Fruit fly (Drosophila melanogaster): ENCODE measurements around the gene Uvrag.

DNA sequence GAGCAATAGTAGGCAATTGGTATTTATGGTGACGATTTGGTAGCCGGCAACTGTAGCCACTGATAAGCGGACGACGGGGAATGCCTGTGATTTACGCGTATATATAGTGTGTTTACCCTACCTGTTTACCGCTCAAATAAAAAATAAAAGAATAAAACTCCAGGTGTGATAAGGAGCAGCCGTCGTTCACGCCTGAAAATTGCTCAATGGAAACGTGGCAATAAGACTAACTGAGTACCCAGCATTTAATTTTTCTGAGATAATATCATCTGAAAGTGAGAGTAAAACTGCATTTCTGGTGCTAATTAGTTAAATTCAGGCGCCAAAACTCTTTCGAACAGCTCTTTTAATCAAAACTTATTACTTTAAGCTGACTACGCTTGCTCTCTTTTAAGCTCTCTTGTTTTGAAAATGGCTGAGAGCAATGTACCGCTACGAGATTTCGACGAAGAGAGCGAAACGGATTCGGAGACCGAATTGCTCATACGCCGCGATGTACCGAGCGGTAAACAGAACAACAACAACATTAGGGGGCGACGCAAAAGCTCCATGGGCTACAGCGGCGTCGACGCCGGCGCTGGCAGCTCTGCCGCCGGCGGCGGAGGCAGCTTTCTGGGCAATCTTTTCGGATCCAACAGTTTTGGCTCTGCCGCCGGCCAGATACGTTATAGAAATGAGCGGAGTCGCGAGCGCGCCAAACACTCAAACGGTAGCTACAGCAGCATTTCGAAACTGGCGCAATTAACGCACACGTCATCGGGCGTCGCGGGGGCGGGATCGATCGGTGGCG is 3.9 kb downstream of the Uvrag start:
- TF ChIP-seq Blimp-1 (GFP tag; optimal IDR thresholded peaks at IDR 0.05) (peak; percentile 84), svp (GFP tag) (no peak), CG8319 (GFP tag; optimal IDR thresholded peaks at IDR 0.05) (no peak), CG6808 (GFP tag; optimal IDR thresholded peaks at IDR 0.05) (peak; percentile 7), Ets21C (GFP tag; optimal IDR thresholded peaks at IDR 0.05) (no peak)
